Worm (Caenorhabditis elegans) whole organism, L3 larva: Measurements from ENCODE around the gene ric-4.

Experiments used
- R02D3.7 ChIP-seq: fragments of 150-350 bp; optimal IDR thresholded peaks from 2 replicates; lab custom pipeline; 2014; ENCODE audit warnings: missing biosample characterization, missing genetic modification characterization
- ZK546.5 ChIP-seq: sonication (generic microtip); optimal IDR thresholded peaks from 2 replicates; lab custom pipeline; 2017; ENCODE audit warnings: missing biosample characterization, missing genetic modification characterization
- aly-2 ChIP-seq: fragments of 150-350 bp; optimal IDR thresholded peaks from 2 replicates; lab custom pipeline; 2014; ENCODE audit warnings: missing biosample characterization, missing genetic modification characterization
- ama-1 ChIP-seq: fragments of 150-350 bp; optimal IDR thresholded peaks from 2 replicates; lab custom pipeline; 2018
- ceh-16 ChIP-seq: sonication (generic microtip); optimal IDR thresholded peaks from 2 replicates; lab custom pipeline; 2017; ENCODE audit warnings: missing biosample characterization, missing genetic modification characterization
- ceh-82 ChIP-seq: fragments of 150-350 bp; optimal IDR thresholded peaks from 2 replicates; lab custom pipeline; 2014; ENCODE audit warnings: missing biosample characterization, missing genetic modification characterization
- ceh-9 ChIP-seq: sonication (generic microtip); optimal IDR thresholded peaks from 2 replicates; lab custom pipeline; 2018; ENCODE audit warnings: missing biosample characterization, missing genetic modification characterization
- egl-27 ChIP-seq: sonication (generic microtip); optimal IDR thresholded peaks from 4 replicates; lab custom pipeline; 2017; ENCODE audit warnings: missing biosample characterization, missing genetic modification reagents, missing genetic modification characterization
- egl-5 ChIP-seq: fragments of 150-350 bp; optimal IDR thresholded peaks from 2 replicates; lab custom pipeline; 2017; ENCODE audit warnings: missing biosample characterization, missing genetic modification reagents, missing genetic modification characterization, inconsistent platforms
- elt-1 ChIP-seq: fragments of 150-350 bp; optimal IDR thresholded peaks from 2 replicates; lab custom pipeline; 2014; ENCODE audit warnings: missing biosample characterization, missing genetic modification characterization
- elt-2 ChIP-seq: sonication (generic microtip); optimal IDR thresholded peaks from 2 replicates; lab custom pipeline; 2016; ENCODE audit warnings: missing genetic modification reagents, mild to moderate bottlenecking, missing genetic modification characterization, missing compliant biosample characterization
- elt-3 ChIP-seq, 3 experiments: fragments of 150-350 bp in 1 of 3; sonication (generic microtip) in 2 of 3; optimal IDR thresholded peaks; 2 replicates in 2 of 3; 4 replicates in 1 of 3; lab custom pipeline; 2014 to 2017; ENCODE audit warnings: missing biosample characterization in 3 of 3, missing genetic modification characterization in 3 of 3
- eor-1 ChIP-seq, 2 experiments: fragments of 150-350 bp; optimal IDR thresholded peaks; 2 replicates each; lab custom pipeline; 2014 to 2018; ENCODE audit warnings: missing biosample characterization in 2 of 2, missing genetic modification characterization in 2 of 2
- fkh-10 ChIP-seq: sonication (generic microtip); optimal IDR thresholded peaks from 2 replicates; lab custom pipeline; 2017; ENCODE audit warnings: missing biosample characterization, missing genetic modification reagents, missing genetic modification characterization
- fkh-2 ChIP-seq: fragments of 150-350 bp; optimal IDR thresholded peaks from 2 replicates; lab custom pipeline; 2014; ENCODE audit warnings: missing biosample characterization, missing genetic modification reagents, missing genetic modification characterization
- fos-1 ChIP-seq: fragments of 150-350 bp; optimal IDR thresholded peaks from 2 replicates; lab custom pipeline; 2014; ENCODE audit warnings: missing biosample characterization, missing genetic modification characterization
- hmg-11 ChIP-seq: sonication (generic microtip); optimal IDR thresholded peaks from 2 replicates; lab custom pipeline; 2016; ENCODE audit warnings: missing genetic modification characterization, missing compliant biosample characterization
- jun-1 ChIP-seq: fragments of 150-350 bp; optimal IDR thresholded peaks from 2 replicates; lab custom pipeline; 2014; ENCODE audit warnings: missing biosample characterization, missing genetic modification reagents, missing genetic modification characterization
- lin-39 ChIP-seq: fragments of 150-350 bp; optimal IDR thresholded peaks from 2 replicates; lab custom pipeline; 2018; ENCODE audit warnings: missing biosample characterization, missing genetic modification reagents, missing genetic modification characterization
- lsy-12 ChIP-seq: sonication (generic microtip); optimal IDR thresholded peaks from 2 replicates; lab custom pipeline; 2016; ENCODE audit warnings: mild to moderate bottlenecking, missing genetic modification characterization, missing compliant biosample characterization
- mdl-1 ChIP-seq: fragments of 150-350 bp; optimal IDR thresholded peaks from 2 replicates; lab custom pipeline; 2014; ENCODE audit warnings: missing biosample characterization, missing genetic modification characterization
- mml-1 ChIP-seq: fragments of 150-350 bp; sonication (generic microtip); optimal IDR thresholded peaks from 3 replicates; lab custom pipeline; 2014; ENCODE audit warnings: missing biosample characterization, missing genetic modification characterization
- nfya-1 ChIP-seq: sonication (generic microtip); optimal IDR thresholded peaks from 2 replicates; lab custom pipeline; 2017; ENCODE audit warnings: missing genetic modification characterization, mild to moderate bottlenecking, missing compliant biosample characterization, antibody characterized with exemption, moderate library complexity; ENCODE audit not compliant: insufficient read depth
- nhr-11 ChIP-seq: fragments of 150-350 bp; optimal IDR thresholded peaks from 2 replicates; lab custom pipeline; 2014; ENCODE audit warnings: missing biosample characterization, missing genetic modification characterization
- nhr-237 ChIP-seq: fragments of 150-350 bp; optimal IDR thresholded peaks from 2 replicates; lab custom pipeline; 2014; ENCODE audit warnings: missing biosample characterization, missing genetic modification characterization
- nhr-25 ChIP-seq: sonication (generic microtip); optimal IDR thresholded peaks from 2 replicates; lab custom pipeline; 2017; ENCODE audit warnings: missing biosample characterization, missing genetic modification characterization
- nhr-28 ChIP-seq: fragments of 150-350 bp; optimal IDR thresholded peaks from 2 replicates; lab custom pipeline; 2014; ENCODE audit warnings: missing biosample characterization, missing genetic modification characterization
- nhr-43 ChIP-seq: sonication (generic microtip); optimal IDR thresholded peaks from 2 replicates; lab custom pipeline; 2016; ENCODE audit warnings: mild to moderate bottlenecking, missing genetic modification characterization, missing compliant biosample characterization; ENCODE audit not compliant: poor library complexity, severe bottlenecking
- nhr-67 ChIP-seq: fragments of 150-350 bp; optimal IDR thresholded peaks from 2 replicates; lab custom pipeline; 2014; ENCODE audit warnings: missing biosample characterization, missing genetic modification characterization
- nhr-76 ChIP-seq: fragments of 150-350 bp; sonication (generic microtip); optimal IDR thresholded peaks from 5 replicates; lab custom pipeline; 2014; ENCODE audit warnings: missing biosample characterization, missing genetic modification characterization
- nhr-77 ChIP-seq: fragments of 150-350 bp; optimal IDR thresholded peaks from 2 replicates; lab custom pipeline; 2014; ENCODE audit warnings: missing biosample characterization, missing genetic modification characterization
- pha-4 ChIP-seq: fragments of 150-350 bp; optimal IDR thresholded peaks from 2 replicates; lab custom pipeline; 2014; ENCODE audit warnings: missing biosample characterization, missing genetic modification reagents, missing genetic modification characterization
- pqm-1 ChIP-seq: fragments of 150-350 bp; optimal IDR thresholded peaks from 2 replicates; lab custom pipeline; 2017; ENCODE audit warnings: missing biosample characterization, missing genetic modification characterization, inconsistent platforms
- skn-1 ChIP-seq: fragments of 150-350 bp; optimal IDR thresholded peaks from 2 replicates; lab custom pipeline; 2014; ENCODE audit warnings: missing biosample characterization, missing genetic modification characterization
- snpc-4 ChIP-seq: fragments of 150-350 bp; optimal IDR thresholded peaks from 2 replicates; lab custom pipeline; 2014; ENCODE audit warnings: missing biosample characterization, missing genetic modification characterization
- tbx-2 ChIP-seq: sonication (generic microtip); optimal IDR thresholded peaks from 2 replicates; lab custom pipeline; 2016; ENCODE audit warnings: mild to moderate bottlenecking, missing genetic modification characterization, missing compliant biosample characterization
- unc-62 ChIP-seq: fragments of 150-350 bp; sonication (generic microtip); optimal IDR thresholded peaks from 4 replicates; lab custom pipeline; 2014; ENCODE audit warnings: missing biosample characterization, missing genetic modification reagents, missing genetic modification characterization
- zag-1 ChIP-seq: fragments of 150-350 bp; optimal IDR thresholded peaks from 2 replicates; lab custom pipeline; 2014; ENCODE audit warnings: missing biosample characterization, missing genetic modification characterization
- ztf-4 ChIP-seq: fragments of 150-350 bp; optimal IDR thresholded peaks from 2 replicates; lab custom pipeline; 2014; ENCODE audit warnings: missing biosample characterization, missing genetic modification characterization

ric-4 gene

ce11 chrV:10280112-10280511 lies 10.0 kb upstream of the ric-4 start:
- no peak for TF ChIP-seq mml-1 (tag; lab: Kevin White, UChicago)
- no peak for TF ChIP-seq fkh-2 (tag; lab: Kevin White, UChicago)
- TF ChIP-seq zag-1 (tag; lab: Kevin White, UChicago): no peak
- no peak for TF ChIP-seq skn-1 (tag; lab: Kevin White, UChicago)
- TF ChIP-seq eor-1 (tag; optimal IDR thresholded peaks at IDR 0.05; lab: Kevin White, UChicago): no peak
- peak; percentile 23 for TF ChIP-seq fos-1 (tag; lab: Kevin White, UChicago)
- TF ChIP-seq jun-1 (tag; lab: Kevin White, UChicago): peak; percentile 37
- TF ChIP-seq lsy-12 (tag; lab: Kevin White, UChicago): no peak
- TF ChIP-seq R02D3.7 (tag; lab: Kevin White, UChicago): no peak
- TF ChIP-seq egl-27 (tag; lab: Kevin White, UChicago): no peak
- TF ChIP-seq elt-2 (tag; lab: Kevin White, UChicago): peak; percentile 89
- TF ChIP-seq ceh-9 (tag; lab: Kevin White, UChicago): no peak
- TF ChIP-seq nhr-67 (tag; lab: Kevin White, UChicago): no peak
- TF ChIP-seq aly-2 (tag; lab: Kevin White, UChicago): no peak
- TF ChIP-seq lin-39 (tag; lab: Kevin White, UChicago): no peak
- TF ChIP-seq nhr-28: no peak
- no peak for TF ChIP-seq mdl-1 (tag; lab: Kevin White, UChicago)
- TF ChIP-seq nhr-25 (tag; lab: Kevin White, UChicago): no peak
- no peak for TF ChIP-seq ama-1 (lab: Kevin White, UChicago)
- TF ChIP-seq snpc-4 (tag; lab: Kevin White, UChicago): no peak
- peak; percentile 85 for TF ChIP-seq pqm-1 (tag; lab: Kevin White, UChicago)
- TF ChIP-seq ceh-82 (tag; lab: Kevin White, UChicago): no peak
- peak; percentile 34 for TF ChIP-seq pha-4 (tag; lab: Kevin White, UChicago)
- TF ChIP-seq ztf-4: no peak
- no peak for TF ChIP-seq elt-1
- no peak for TF ChIP-seq nhr-11 (tag; lab: Kevin White, UChicago)

- TF ChIP-seq elt-3 (tag; optimal IDR thresholded peaks at IDR 0.05; lab: Kevin White, UChicago) (no peak), ama-1 (lab: Kevin White, UChicago) (no peak), elt-1 (no peak), ceh-16 (tag; lab: Kevin White, UChicago) (no peak), pqm-1 (tag; lab: Kevin White, UChicago) (peak; percentile 83), nhr-67 (tag; lab: Kevin White, UChicago) (no peak), nhr-237 (tag; lab: Kevin White, UChicago) (no peak), elt-2 (tag; lab: Kevin White, UChicago) (peak; percentile 87), snpc-4 (tag; lab: Kevin White, UChicago) (no peak), jun-1 (tag; lab: Kevin White, UChicago) (no peak), ZK546.5 (tag; lab: Kevin White, UChicago) (no peak), aly-2 (tag; lab: Kevin White, UChicago) (no peak), tbx-2 (tag; lab: Kevin White, UChicago) (no peak)
Measured at ce11 chrV:10277579-10277978, 7.5 kb upstream of the ric-4 start, which contains the start of gene lys-1. Gene lys-1, plus strand, starts transcription at chrV:10277904.

- TF ChIP-seq mdl-1 (tag; lab: Kevin White, UChicago) (no peak), nhr-76 (tag; lab: Kevin White, UChicago) (no peak), jun-1 (tag; lab: Kevin White, UChicago) (no peak), pha-4 (tag; lab: Kevin White, UChicago) (no peak), hmg-11 (tag; lab: Kevin White, UChicago) (no peak)
Measured at ce11 chrV:10276038-10276437, 5.9 kb upstream of the ric-4 start.

- TF ChIP-seq egl-5 (tag; lab: Kevin White, UChicago): peak; percentile 46
- TF ChIP-seq nhr-237 (tag; lab: Kevin White, UChicago): no peak
- no peak for TF ChIP-seq nhr-77
- TF ChIP-seq unc-62 (GFP tag; lab: Kevin White, UChicago): no peak
- no peak for TF ChIP-seq nhr-28
- peak; percentile 4 for TF ChIP-seq hmg-11 (tag; lab: Kevin White, UChicago)
- TF ChIP-seq snpc-4 (tag; lab: Kevin White, UChicago): peak; percentile 68
- no peak for TF ChIP-seq nhr-11 (tag; lab: Kevin White, UChicago)
- peak; percentile 42 for TF ChIP-seq lin-39 (tag; lab: Kevin White, UChicago)
- no peak for TF ChIP-seq nhr-43
- peak; percentile 20 for TF ChIP-seq nfya-1
- no peak for TF ChIP-seq fkh-10
- no peak for TF ChIP-seq ztf-4
- no peak for TF ChIP-seq pha-4 (tag; lab: Kevin White, UChicago)
Measured at ce11 chrV:10275619-10276018, 5.5 kb upstream of the ric-4 start, which contains the start of gene Y22F5A.11. Gene Y22F5A.11, minus strand, starts transcription at chrV:10275646.
